1 fruit fly cellular context compared by ENCODE assay signal in genomic region chr3R:21218733-21219165, dm6.
TF ChIP-seq lines count a peak whose summit lies in the region.

Gene Smyd5 (minus strand): TSS chr3R:21218791.
Gene Oga (plus strand): TSS chr3R:21219077.

TF ChIP-seq in whole organism, embryonic, 481 proteins besides CTCF, POLR2A, EP300 and RAD21 (continued from another document):
- TF ChIP-seq CG14860 (GFP tag; IDR thresholded peaks at IDR 0.05; lab: Robert Waterston, UW; ENCODE audit: partially characterized antibody) (peak; percentile 90), CG7839 (tag; optimal IDR thresholded peaks at IDR 0.05; lab: Kevin White, UChicago) (peak; percentile 30), CG31224 (GFP tag; IDR thresholded peaks at IDR 0.05; lab: Robert Waterston, UW) (no peak), unpg (GFP tag; optimal IDR thresholded peaks at IDR 0.05; lab: Kevin White, UChicago) (peak; percentile 32), gro (GFP tag; optimal IDR thresholded peaks at IDR 0.05; lab: Kevin White, UChicago) (peak; percentile 54), CG18262 (tag; optimal IDR thresholded peaks at IDR 0.05; lab: Kevin White, UChicago) (peak; percentile 24), CG7556 (GFP tag; optimal IDR thresholded peaks at IDR 0.05; lab: Kevin White, UChicago) (peak; percentile 20), luna (GFP tag; optimal IDR thresholded peaks at IDR 0.05; lab: Kevin White, UChicago) (peak; percentile 46), sens (GFP tag; lab: Kevin White, UChicago) (peak; percentile 84), CG10462 (GFP tag; optimal IDR thresholded peaks at IDR 0.05; lab: Kevin White, UChicago) (peak; percentile 10), CG1024 (GFP tag; IDR thresholded peaks at IDR 0.05; lab: Robert Waterston, UW) (peak; percentile 4; the same call in 1 of the 2 replicates), Camta (GFP tag; optimal IDR thresholded peaks at IDR 0.05; lab: Kevin White, UChicago) (peak; percentile 17), CG2129 (GFP tag; IDR thresholded peaks at IDR 0.05; lab: Robert Waterston, UW; ENCODE audit: partially characterized antibody) (peak; percentile 75), CG12155 (GFP tag; optimal IDR thresholded peaks at IDR 0.05; lab: Kevin White, UChicago) (peak; percentile 31), tap (tag; optimal IDR thresholded peaks at IDR 0.05; lab: Kevin White, UChicago) (no peak), CG15073 (GFP tag; optimal IDR thresholded peaks at IDR 0.05; lab: Kevin White, UChicago) (no peak), btn (GFP tag; optimal IDR thresholded peaks at IDR 0.05; lab: Kevin White, UChicago) (peak; percentile 15), Rfx (GFP tag; IDR thresholded peaks at IDR 0.05; lab: Robert Waterston, UW) (0 out of 2 replicates have a peak, but pooled peaks have one; percentile 24), pzg (GFP tag; optimal IDR thresholded peaks at IDR 0.05; lab: Kevin White, UChicago) (peak; percentile 82), Ptx1 (GFP tag; IDR thresholded peaks at IDR 0.05; lab: Robert Waterston, UW) (0 out of 2 replicates have a peak, but pooled peaks have one; percentile 16), CG10431 (GFP tag; optimal IDR thresholded peaks at IDR 0.05; lab: Kevin White, UChicago) (peak; percentile 2), bsh (GFP tag; optimal IDR thresholded peaks at IDR 0.05; lab: Kevin White, UChicago) (peak in 1 of 2 experiments; percentile 11), rib (GFP tag; IDR thresholded peaks at IDR 0.05; lab: Robert Waterston, UW) (peak; percentile 19; the same call in 1 of the 2 replicates), Ets97D (GFP tag; optimal IDR thresholded peaks at IDR 0.05; lab: Kevin White, UChicago) (peak; percentile 81), dm (GFP tag; optimal IDR thresholded peaks at IDR 0.05; lab: Kevin White, UChicago) (peak; percentile 85), chn (GFP tag; optimal IDR thresholded peaks at IDR 0.05; lab: Kevin White, UChicago) (peak; percentile 16), stwl (tag; optimal IDR thresholded peaks at IDR 0.05; lab: Kevin White, UChicago) (peak; percentile 81), Lpt (GFP tag; optimal IDR thresholded peaks at IDR 0.05; lab: Kevin White, UChicago) (no peak), CG4617 (GFP tag; optimal IDR thresholded peaks at IDR 0.05; lab: Kevin White, UChicago; ENCODE audit: borderline replicate concordance) (peak; percentile 89), Gsc (GFP tag; IDR thresholded peaks at IDR 0.05; lab: Robert Waterston, UW) (no peak), eyg (GFP tag; optimal IDR thresholded peaks at IDR 0.05; lab: Kevin White, UChicago) (no peak), Oaz (GFP tag; IDR thresholded peaks at IDR 0.05; lab: Robert Waterston, UW) (no peak), maf-S (GFP tag; optimal IDR thresholded peaks at IDR 0.05; lab: Kevin White, UChicago) (peak; percentile 39), sob (GFP tag; IDR thresholded peaks at IDR 0.05; lab: Robert Waterston, UW) (peak; percentile 50; the same call in 1 of the 2 replicates), BEAF-32 (GFP tag; optimal IDR thresholded peaks at IDR 0.05; lab: Kevin White, UChicago) (peak; percentile 95), CG3281 (GFP tag; optimal IDR thresholded peaks at IDR 0.05; lab: Kevin White, UChicago) (peak; percentile 1), CoRest (tag; optimal IDR thresholded peaks at IDR 0.05; lab: Kevin White, UChicago) (peak; percentile 71), CG12744 (GFP tag; optimal IDR thresholded peaks at IDR 0.05; lab: Kevin White, UChicago) (peak; percentile 8), slp2 (GFP tag; optimal IDR thresholded peaks at IDR 0.05; lab: Kevin White, UChicago) (peak; percentile 32), her (GFP tag; optimal IDR thresholded peaks at IDR 0.05; lab: Kevin White, UChicago) (peak; percentile 42), HmgZ (tag; optimal IDR thresholded peaks at IDR 0.05; lab: Kevin White, UChicago) (peak; percentile 66), odd (GFP tag; optimal IDR thresholded peaks at IDR 0.05; lab: Kevin White, UChicago) (no peak)
